Fruit fly (Drosophila melanogaster) whole organism, embryonic: ENCODE results near the gene Snx21.

ENCODE experiments used
- B-H2 ChIP-seq: fragments of 200-800 bp; sonication (Bioruptor generic); optimal IDR thresholded peaks from 2 replicates; lab custom pipeline; 2018; ENCODE audit warnings: missing biosample characterization, mild to moderate bottlenecking, missing genetic modification characterization
- CG11456 ChIP-seq: fragments of 200-800 bp; sonication (Bioruptor generic); IDR thresholded peaks from 3 replicates; pipeline ENCODE4 v1.3.6; 2022; ENCODE audit warnings: missing biosample characterization, missing genetic modification characterization
- CG12659 ChIP-seq: fragments of 200-800 bp; sonication (Bioruptor generic); optimal IDR thresholded peaks from 3 replicates; lab custom pipeline; 2017; ENCODE audit warnings: mild to moderate bottlenecking, missing biosample characterization, missing genetic modification reagents, missing genetic modification characterization
- CG12744 ChIP-seq: fragments of 200-800 bp; sonication (Bioruptor generic); optimal IDR thresholded peaks from 2 replicates; lab custom pipeline; 2016; ENCODE audit warnings: missing biosample characterization, missing genetic modification characterization
- CG13624 ChIP-seq: fragments of 200-800 bp; sonication (Bioruptor generic); optimal IDR thresholded peaks from 2 replicates; lab custom pipeline; 2016; ENCODE audit warnings: missing biosample characterization, missing genetic modification characterization
- CG13894 ChIP-seq: fragments of 200-800 bp; sonication (Bioruptor generic); optimal IDR thresholded peaks from 3 replicates; lab custom pipeline; 2018; ENCODE audit warnings: missing biosample characterization, mild to moderate bottlenecking, missing genetic modification characterization, moderate library complexity
- CG14050 ChIP-seq: fragments of 200-800 bp; sonication (Bioruptor generic); IDR thresholded peaks from 3 replicates; pipeline ENCODE4 v1.3.6; 2022; ENCODE audit warnings: missing biosample characterization, missing genetic modification characterization
- CG15696 ChIP-seq: fragments of 200-800 bp; sonication (Bioruptor generic); optimal IDR thresholded peaks from 2 replicates; lab custom pipeline; 2019; ENCODE audit warnings: missing biosample characterization, mild to moderate bottlenecking, missing genetic modification characterization, moderate library complexity
- CG2199 ChIP-seq: fragments of 200-800 bp; sonication (Bioruptor generic); IDR thresholded peaks from 3 replicates; pipeline ENCODE4 v1.3.6; 2022; ENCODE audit warnings: missing biosample characterization, missing genetic modification characterization
- CG2678 ChIP-seq: fragments of 200-800 bp; sonication (Bioruptor generic); optimal IDR thresholded peaks from 3 replicates; lab custom pipeline; 2019; ENCODE audit warnings: missing biosample characterization, mild to moderate bottlenecking, missing genetic modification characterization, moderate library complexity
- CG2889 ChIP-seq: fragments of 200-800 bp; sonication (Bioruptor generic); IDR thresholded peaks from 3 replicates; pipeline ENCODE4 v1.3.6; 2022; ENCODE audit warnings: missing biosample characterization, missing genetic modification characterization
- CG34422 ChIP-seq: fragments of 200-800 bp; sonication (Bioruptor generic); IDR thresholded peaks from 3 replicates; pipeline ENCODE4 v1.3.6; 2022; ENCODE audit warnings: missing biosample characterization, missing genetic modification characterization
- CG4617 ChIP-seq: fragments of 200-800 bp; sonication (Bioruptor generic); optimal IDR thresholded peaks from 3 replicates; lab custom pipeline; 2016; ENCODE audit warnings: missing biosample characterization, missing genetic modification characterization, borderline replicate concordance
- CG6683 ChIP-seq: fragments of 200-800 bp; sonication (Bioruptor generic); optimal IDR thresholded peaks from 2 replicates; lab custom pipeline; 2017; ENCODE audit warnings: missing biosample characterization, mild to moderate bottlenecking, missing genetic modification characterization, missing genetic modification reagents
- CG8478 ChIP-seq: fragments of >200 bp; optimal IDR thresholded peaks from 2 replicates; lab custom pipeline; 2018
- CG9609 ChIP-seq: fragments of 200-800 bp; sonication (Bioruptor generic); optimal IDR thresholded peaks from 3 replicates; lab custom pipeline; 2016; ENCODE audit warnings: missing biosample characterization, missing genetic modification characterization
- CG9797 ChIP-seq: fragments of 200-800 bp; sonication (Bioruptor generic); optimal IDR thresholded peaks from 3 replicates; lab custom pipeline; 2018; ENCODE audit warnings: missing biosample characterization, mild to moderate bottlenecking, missing genetic modification characterization
- Dbx ChIP-seq: fragments of 200-800 bp; sonication (Bioruptor generic); IDR thresholded peaks from 3 replicates; pipeline ENCODE4 v1.3.6; 2022; ENCODE audit warnings: missing biosample characterization, missing genetic modification characterization
- Deaf1 ChIP-seq: fragments of 200-800 bp; optimal IDR thresholded peaks from 3 replicates; lab custom pipeline; 2019; ENCODE audit warnings: missing biosample characterization, mild to moderate bottlenecking, missing genetic modification characterization, moderate library complexity
- ERR ChIP-seq: fragments of 200-800 bp; sonication (Bioruptor generic); optimal IDR thresholded peaks from 2 replicates; lab custom pipeline; 2016; ENCODE audit warnings: missing biosample characterization, missing genetic modification characterization
- Elba2 ChIP-seq: fragments of 200-800 bp; sonication (Bioruptor generic); optimal IDR thresholded peaks from 3 replicates; lab custom pipeline; 2016; ENCODE audit warnings: missing biosample characterization, missing genetic modification characterization
- Fer1 ChIP-seq: fragments of 200-800 bp; sonication (Bioruptor generic); optimal IDR thresholded peaks from 2 replicates; lab custom pipeline; 2017; ENCODE audit warnings: missing biosample characterization, mild to moderate bottlenecking, missing genetic modification characterization
- Hand ChIP-seq: fragments of 200-800 bp; sonication (Bioruptor generic); optimal IDR thresholded peaks from 2 replicates; lab custom pipeline; 2017; ENCODE audit warnings: mild to moderate bottlenecking, missing biosample characterization, missing genetic modification reagents, missing genetic modification characterization
- Kr ChIP-seq: fragments of 200-800 bp; sonication (Bioruptor generic); optimal IDR thresholded peaks from 2 replicates; lab custom pipeline; 2017; ENCODE audit warnings: missing biosample characterization, mild to moderate bottlenecking, missing genetic modification characterization
- Mad ChIP-seq: fragments of 200-800 bp; sonication (Bioruptor generic); optimal IDR thresholded peaks from 2 replicates; lab custom pipeline; 2016; ENCODE audit warnings: missing biosample characterization, missing genetic modification characterization
- Trl ChIP-seq, 3 experiments: fragments of >200 bp in 2 of 3; fragments of 200-800 bp in 1 of 3; sonication (Bioruptor generic) in 1 of 3; optimal IDR thresholded peaks; 2 replicates in 1 of 3; 3 replicates in 2 of 3; lab custom pipeline; 2016 to 2017; ENCODE audit warnings: missing biosample characterization in 1 of 3, missing genetic modification characterization in 1 of 3
- YL-1 ChIP-seq: fragments of 200-800 bp; sonication (Bioruptor generic); optimal IDR thresholded peaks from 3 replicates; lab custom pipeline; 2017; ENCODE audit warnings: missing biosample characterization, mild to moderate bottlenecking, missing genetic modification characterization
- cato ChIP-seq: fragments of 200-800 bp; sonication (Bioruptor generic); optimal IDR thresholded peaks from 2 replicates; lab custom pipeline; 2016; ENCODE audit warnings: missing biosample characterization, missing genetic modification characterization, borderline replicate concordance
- chif ChIP-seq, 2 experiments: fragments of 200-800 bp; sonication (Bioruptor generic); optimal IDR thresholded peaks; 3 replicates each; lab custom pipeline; 2016; ENCODE audit warnings: missing biosample characterization in 2 of 2, missing genetic modification characterization in 2 of 2
- ewg ChIP-seq: fragments of 200-800 bp; sonication (Bioruptor generic); optimal IDR thresholded peaks from 3 replicates; lab custom pipeline; 2017; ENCODE audit warnings: mild to moderate bottlenecking, missing biosample characterization, missing genetic modification reagents, missing genetic modification characterization
- exex ChIP-seq: fragments of 200-800 bp; sonication (Bioruptor generic); optimal IDR thresholded peaks from 4 replicates; lab custom pipeline; 2018; ENCODE audit warnings: missing biosample characterization, mild to moderate bottlenecking, missing genetic modification characterization, moderate library complexity
- ham ChIP-seq: fragments of 200-800 bp; sonication (Bioruptor generic); IDR thresholded peaks from 2 replicates; pipeline ENCODE4 v1.3.6; 2022; ENCODE audit warnings: missing biosample characterization, missing genetic modification characterization
- knrl ChIP-seq: fragments of 200-800 bp; sonication (Bioruptor generic); IDR thresholded peaks from 3 replicates; pipeline ENCODE4 v1.3.6; 2022; ENCODE audit warnings: missing biosample characterization, missing genetic modification characterization; ENCODE audit not compliant: partially characterized antibody
- lilli ChIP-seq: fragments of 200-800 bp; sonication (Bioruptor generic); optimal IDR thresholded peaks from 3 replicates; lab custom pipeline; 2016; ENCODE audit warnings: missing biosample characterization, missing genetic modification characterization
- lmd ChIP-seq: fragments of 200-800 bp; sonication (Bioruptor generic); IDR thresholded peaks from 2 replicates; pipeline ENCODE4 v1.3.6; 2022; ENCODE audit warnings: missing biosample characterization, missing genetic modification characterization
- mam ChIP-seq: fragments of 200-800 bp; sonication (Bioruptor generic); optimal IDR thresholded peaks from 3 replicates; lab custom pipeline; 2016; ENCODE audit warnings: missing biosample characterization, missing genetic modification characterization
- onecut ChIP-seq: fragments of 200-800 bp; sonication (Bioruptor generic); IDR thresholded peaks from 2 replicates; pipeline ENCODE4 v1.3.6; 2022; ENCODE audit warnings: missing biosample characterization, missing genetic modification characterization
- sens ChIP-seq: fragments of 200-800 bp; sonication (Bioruptor generic); peaks from one replicate; lab custom pipeline; 2016; ENCODE audit warnings: missing biosample characterization, missing genetic modification characterization
- slbo ChIP-seq: fragments of 200-800 bp; sonication (Bioruptor generic); IDR thresholded peaks from 2 replicates; pipeline ENCODE4 v1.3.6; 2022; ENCODE audit warnings: missing biosample characterization, missing genetic modification characterization
- so ChIP-seq: fragments of 200-800 bp; sonication (Bioruptor generic); IDR thresholded peaks from 3 replicates; pipeline ENCODE4 v1.3.6; 2022; ENCODE audit warnings: missing biosample characterization, missing genetic modification characterization
- stwl ChIP-seq: fragments of 200-800 bp; sonication (Bioruptor generic); optimal IDR thresholded peaks from 3 replicates; lab custom pipeline; 2018; ENCODE audit warnings: missing biosample characterization, mild to moderate bottlenecking, missing genetic modification characterization, moderate library complexity

Snx21 gene

DNA sequence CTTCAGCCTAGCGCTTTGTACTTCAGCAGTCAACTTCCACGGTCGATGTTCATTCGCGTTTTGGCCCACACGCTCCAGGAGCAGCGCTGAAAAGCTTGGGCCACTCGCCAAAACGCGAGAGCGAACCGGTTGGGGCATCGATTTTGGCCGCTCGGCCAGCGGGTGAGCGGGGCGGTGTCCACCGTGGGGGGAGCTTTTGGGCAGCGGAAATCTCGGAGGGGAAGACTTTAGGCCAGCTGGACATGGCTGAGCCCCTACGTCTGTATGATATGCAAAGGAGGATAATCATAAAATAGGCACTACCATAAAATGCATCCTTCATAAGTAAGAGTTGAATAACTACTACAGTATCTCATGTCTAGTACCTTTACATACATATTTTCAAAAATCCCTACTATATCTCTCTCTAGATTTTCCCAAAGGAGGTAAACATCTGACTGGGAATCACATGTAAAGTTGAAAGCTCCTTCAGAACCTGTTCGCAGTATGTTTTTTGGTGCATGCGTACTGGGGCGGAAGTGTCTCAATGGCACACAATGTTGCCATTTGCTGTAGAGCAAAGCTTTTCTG lies 34.5 kb upstream of the Snx21 start, which contains the start of gene Syt1 (continued):
- no peak for TF ChIP-seq CG9797 (GFP tag; lab: Kevin White, UChicago)
- no peak for TF ChIP-seq CG2889 (GFP tag; lab: Robert Waterston, UW)
- TF ChIP-seq ERR (GFP tag; lab: Kevin White, UChicago), result no peak
- TF ChIP-seq Deaf1, result peak; percentile 20
- no peak for TF ChIP-seq CG12659
- no peak for TF ChIP-seq YL-1 (GFP tag; lab: Kevin White, UChicago)
- TF ChIP-seq sens, result no peak
- peak; percentile 76 for TF ChIP-seq ewg (GFP tag; lab: Kevin White, UChicago)
- no peak for TF ChIP-seq Kr (GFP tag; lab: Kevin White, UChicago)
- no peak for TF ChIP-seq CG12744
- no peak for TF ChIP-seq exex
- TF ChIP-seq CG15696, result no peak
- peak; percentile 16; the same call in 1 of the 2 replicates for TF ChIP-seq slbo
- no peak for TF ChIP-seq B-H2 (GFP tag; lab: Kevin White, UChicago)
- no peak for TF ChIP-seq knrl (GFP tag; lab: Robert Waterston, UW)
- no peak for TF ChIP-seq cato (GFP tag; lab: Kevin White, UChicago)
- TF ChIP-seq CG9609 (GFP tag; lab: Kevin White, UChicago), result no peak
- peak; percentile 2 for TF ChIP-seq CG2678 (tag; lab: Kevin White, UChicago)
- no peak for TF ChIP-seq CG6683
- TF ChIP-seq CG4617 (GFP tag; lab: Kevin White, UChicago), result no peak
- peak; percentile 27; the same call in 1 of the 3 replicates for TF ChIP-seq Dbx
- no peak for TF ChIP-seq stwl
- no peak for TF ChIP-seq CG8478 (lab: Kevin White, UChicago)
- no peak for TF ChIP-seq CG14050 (GFP tag; lab: Robert Waterston, UW)
- TF ChIP-seq Hand (GFP tag; lab: Kevin White, UChicago), result no peak
- TF ChIP-seq lilli (GFP tag; lab: Kevin White, UChicago), result peak; percentile 15
- no peak for TF ChIP-seq ham
- TF ChIP-seq onecut (GFP tag; lab: Robert Waterston, UW), result peak; percentile 99
- no peak for TF ChIP-seq Elba2 (GFP tag; lab: Kevin White, UChicago)
- TF ChIP-seq CG11456 (GFP tag; lab: Robert Waterston, UW), result 0 out of 3 replicates have a peak, but pooled peaks have one; percentile 59
- TF ChIP-seq chif (GFP tag; optimal IDR thresholded peaks at IDR 0.05; lab: Kevin White, UChicago), result no peak
- peak; percentile 5; the same call in 1 of the 2 replicates for TF ChIP-seq lmd (GFP tag; lab: Robert Waterston, UW)
- no peak for TF ChIP-seq CG13624

DNA sequence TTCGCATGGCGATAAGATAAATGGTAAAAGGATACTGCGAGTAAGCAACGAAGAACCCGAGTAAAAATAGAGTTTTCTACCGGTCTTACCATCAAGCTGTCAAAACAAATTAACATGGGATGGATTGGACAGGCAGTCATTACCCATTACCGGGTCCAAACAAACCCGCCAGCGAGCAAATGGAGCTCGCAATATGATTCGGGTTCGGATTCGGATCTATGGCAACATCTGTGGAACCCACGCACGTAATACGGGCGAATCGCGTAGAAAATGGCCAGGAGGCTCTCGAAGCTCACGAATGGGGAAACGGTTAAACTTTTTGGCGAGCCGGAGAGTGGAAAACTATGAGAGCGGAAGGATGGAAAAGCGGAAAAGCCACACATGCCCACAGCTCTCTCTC lies 31.7 kb upstream of the Snx21 start:
- TF ChIP-seq CG13894 (tag; lab: Kevin White, UChicago), result peak; percentile 98
- TF ChIP-seq Trl (optimal IDR thresholded peaks at IDR 0.05; lab: Kevin White, UChicago), result peak; percentile 45 to 79
- TF ChIP-seq Trl (GFP tag; optimal IDR thresholded peaks at IDR 0.05; lab: Kevin White, UChicago), result no peak
- TF ChIP-seq Mad (GFP tag; lab: Kevin White, UChicago), result no peak
- no peak for TF ChIP-seq CG2199 (GFP tag; lab: Robert Waterston, UW)
- TF ChIP-seq mam (GFP tag; lab: Kevin White, UChicago), result no peak
- TF ChIP-seq YL-1 (GFP tag; lab: Kevin White, UChicago), result no peak
- peak; percentile 38 for TF ChIP-seq ewg (GFP tag; lab: Kevin White, UChicago)
- no peak for TF ChIP-seq so (GFP tag; lab: Robert Waterston, UW)
- TF ChIP-seq Fer1 (GFP tag; lab: Kevin White, UChicago), result no peak
- no peak for TF ChIP-seq CG34422 (GFP tag; lab: Robert Waterston, UW)
